Worm (Caenorhabditis elegans) whole organism, mixed stage, embryonic: ENCODE data around the gene T27A10.2.

Source experiments
- M03D4.4 ChIP-seq: sonication (generic microtip); optimal IDR thresholded peaks from 2 replicates; lab custom pipeline; 2017; ENCODE audit warnings: mild to moderate bottlenecking, missing genetic modification characterization, missing compliant biosample characterization
- bed-3 ChIP-seq: fragments of 200-800 bp; sonication (Bioruptor generic); optimal IDR thresholded peaks from 3 replicates; lab custom pipeline; 2018; ENCODE audit warnings: mild to moderate bottlenecking, missing genetic modification characterization, moderate library complexity, missing compliant biosample characterization
- blmp-1 ChIP-seq: fragments of 150-350 bp; optimal IDR thresholded peaks from 2 replicates; lab custom pipeline; 2014; ENCODE audit warnings: missing biosample characterization, missing genetic modification characterization
- ceh-39 ChIP-seq: fragments of 150-350 bp; optimal IDR thresholded peaks from 2 replicates; lab custom pipeline; 2014; ENCODE audit warnings: missing biosample characterization, missing genetic modification characterization
- ceh-43 ChIP-seq: fragments of 200-800 bp; sonication (Bioruptor generic); optimal IDR thresholded peaks from 2 replicates; lab custom pipeline; 2018; ENCODE audit warnings: mild to moderate bottlenecking, missing genetic modification characterization, moderate library complexity, missing compliant biosample characterization
- ceh-83 ChIP-seq: fragments of 200-800 bp; sonication (Bioruptor generic); optimal IDR thresholded peaks from 2 replicates; lab custom pipeline; 2018; ENCODE audit warnings: mild to moderate bottlenecking, missing genetic modification characterization, missing compliant biosample characterization
- ces-1 ChIP-seq: fragments of 150-350 bp; optimal IDR thresholded peaks from 2 replicates; lab custom pipeline; 2014; ENCODE audit warnings: missing biosample characterization, missing genetic modification reagents, missing genetic modification characterization
- cnd-1 ChIP-seq: fragments of 200-800 bp; sonication (Bioruptor generic); optimal IDR thresholded peaks from 2 replicates; lab custom pipeline; 2018; ENCODE audit warnings: mild to moderate bottlenecking, missing genetic modification characterization, missing compliant biosample characterization
- drap-1 ChIP-seq: fragments of 200-800 bp; sonication (Bioruptor generic); optimal IDR thresholded peaks from 3 replicates; lab custom pipeline; 2018; ENCODE audit warnings: mild to moderate bottlenecking, missing genetic modification characterization, missing compliant biosample characterization
- elt-1 ChIP-seq: sonication (generic microtip); optimal IDR thresholded peaks from 2 replicates; lab custom pipeline; 2017; ENCODE audit warnings: missing genetic modification characterization, mild to moderate bottlenecking, missing compliant biosample characterization, antibody characterized with exemption, moderate library complexity, borderline replicate concordance; ENCODE audit not compliant: insufficient read depth
- elt-3 ChIP-seq: fragments of 150-350 bp; optimal IDR thresholded peaks from 2 replicates; lab custom pipeline; 2014; ENCODE audit warnings: missing biosample characterization, missing genetic modification characterization
- flh-1 ChIP-seq: fragments of 200-800 bp; sonication (Bioruptor generic); optimal IDR thresholded peaks from 2 replicates; lab custom pipeline; 2018; ENCODE audit warnings: mild to moderate bottlenecking, missing genetic modification characterization, moderate library complexity, missing compliant biosample characterization
- hlh-1 ChIP-seq: fragments of 150-350 bp; optimal IDR thresholded peaks from 2 replicates; lab custom pipeline; 2014; ENCODE audit warnings: missing biosample characterization, missing genetic modification reagents, missing genetic modification characterization
- lin-13 ChIP-seq: fragments of 150-350 bp; optimal IDR thresholded peaks from 2 replicates; lab custom pipeline; 2014; ENCODE audit warnings: missing biosample characterization, missing genetic modification characterization
- lin-32 ChIP-seq: fragments of 200-800 bp; sonication (Bioruptor generic); optimal IDR thresholded peaks from 2 replicates; lab custom pipeline; 2018; ENCODE audit warnings: mild to moderate bottlenecking, missing genetic modification characterization, missing compliant biosample characterization
- lsy-2 ChIP-seq: fragments of 150-350 bp; optimal IDR thresholded peaks from 2 replicates; lab custom pipeline; 2014; ENCODE audit warnings: missing biosample characterization, missing genetic modification characterization
- mab-5 ChIP-seq: fragments of 150-350 bp; optimal IDR thresholded peaks from 2 replicates; lab custom pipeline; 2014; ENCODE audit warnings: missing biosample characterization, missing genetic modification characterization
- mep-1 ChIP-seq: fragments of 150-350 bp; optimal IDR thresholded peaks from 2 replicates; lab custom pipeline; 2017; ENCODE audit warnings: missing biosample characterization, missing genetic modification reagents, missing genetic modification characterization, inconsistent platforms
- mls-2 ChIP-seq: sonication (generic microtip); optimal IDR thresholded peaks from 2 replicates; lab custom pipeline; 2016; ENCODE audit warnings: mild to moderate bottlenecking, missing genetic modification characterization, moderate library complexity, missing compliant biosample characterization
- nhr-12 ChIP-seq: fragments of 150-350 bp; optimal IDR thresholded peaks from 2 replicates; lab custom pipeline; 2014; ENCODE audit warnings: missing biosample characterization, missing genetic modification characterization
- nhr-2 ChIP-seq: fragments of 150-350 bp; optimal IDR thresholded peaks from 2 replicates; lab custom pipeline; 2014; ENCODE audit warnings: missing biosample characterization, missing genetic modification characterization
- nhr-237 ChIP-seq: fragments of 150-350 bp; optimal IDR thresholded peaks from 2 replicates; lab custom pipeline; 2014; ENCODE audit warnings: missing biosample characterization, missing genetic modification characterization
- nhr-28 ChIP-seq: fragments of 150-350 bp; optimal IDR thresholded peaks from 2 replicates; lab custom pipeline; 2014; ENCODE audit warnings: missing biosample characterization, missing genetic modification characterization
- nhr-76 ChIP-seq: sonication (generic microtip); optimal IDR thresholded peaks from 2 replicates; lab custom pipeline; 2017; ENCODE audit warnings: missing biosample characterization, missing genetic modification characterization
- pha-4 ChIP-seq: fragments of 150-350 bp; optimal IDR thresholded peaks from 2 replicates; lab custom pipeline; 2018; ENCODE audit warnings: missing biosample characterization, missing genetic modification reagents, missing genetic modification characterization
- sem-2 ChIP-seq: fragments of 200-800 bp; sonication (Bioruptor generic); optimal IDR thresholded peaks from 2 replicates; lab custom pipeline; 2018; ENCODE audit warnings: mild to moderate bottlenecking, missing genetic modification characterization, missing compliant biosample characterization
- snpc-4 ChIP-seq: fragments of 150-350 bp; optimal IDR thresholded peaks from 2 replicates; lab custom pipeline; 2014; ENCODE audit warnings: missing biosample characterization, missing genetic modification characterization
- sptf-1 ChIP-seq: sonication (generic microtip); optimal IDR thresholded peaks from 2 replicates; lab custom pipeline; 2017; ENCODE audit warnings: mild to moderate bottlenecking, missing genetic modification characterization, moderate library complexity, missing compliant biosample characterization
- tbx-8 ChIP-seq: fragments of 200-800 bp; sonication (Bioruptor generic); optimal IDR thresholded peaks from 2 replicates; lab custom pipeline; 2018; ENCODE audit warnings: mild to moderate bottlenecking, missing genetic modification characterization, moderate library complexity, missing compliant biosample characterization
- unc-120 ChIP-seq: sonication (generic microtip); optimal IDR thresholded peaks from 2 replicates; lab custom pipeline; 2017; ENCODE audit warnings: missing genetic modification characterization, missing compliant biosample characterization; ENCODE audit not compliant: poor library complexity, severe bottlenecking
- unc-39 ChIP-seq: fragments of 150-350 bp; optimal IDR thresholded peaks from 2 replicates; lab custom pipeline; 2014; ENCODE audit warnings: missing biosample characterization, missing genetic modification characterization
- unc-62 ChIP-seq: fragments of 150-350 bp; optimal IDR thresholded peaks from 2 replicates; lab custom pipeline; 2014; ENCODE audit warnings: missing biosample characterization, missing genetic modification reagents, missing genetic modification characterization
- zip-8 ChIP-seq: fragments of 150-350 bp; optimal IDR thresholded peaks from 2 replicates; lab custom pipeline; 2014; ENCODE audit warnings: missing biosample characterization, missing genetic modification characterization
- ztf-11 ChIP-seq: fragments of 150-350 bp; optimal IDR thresholded peaks from 2 replicates; lab custom pipeline; 2014; ENCODE audit warnings: missing biosample characterization, missing genetic modification characterization

The T27A10.2 gene

ce11 chrX:3585625-3586024 is at the start of gene T27A10.2:
T27A10.2 (plus strand) TSS chrX:3585957.
- TF ChIP-seq sptf-1 (no peak), ceh-43 (GFP tag; lab: Kevin White, UChicago) (no peak), ces-1 (GFP tag; lab: Kevin White, UChicago) (peak; percentile 46), unc-39 (tag; lab: Kevin White, UChicago) (no peak), ztf-11 (tag; lab: Kevin White, UChicago) (no peak)

- TF ChIP-seq unc-62 (GFP tag; lab: Kevin White, UChicago) (peak; percentile 36), ztf-11 (tag; lab: Kevin White, UChicago) (no peak), mab-5 (no peak), ces-1 (GFP tag; lab: Kevin White, UChicago) (no peak), unc-120 (tag; lab: Kevin White, UChicago) (peak; percentile 38), mls-2 (tag; lab: Kevin White, UChicago) (no peak), hlh-1 (tag; lab: Kevin White, UChicago) (peak; percentile 79), M03D4.4 (no peak), sptf-1 (no peak), nhr-12 (tag; lab: Kevin White, UChicago) (no peak), unc-39 (tag; lab: Kevin White, UChicago) (no peak), nhr-2 (tag; lab: Kevin White, UChicago) (no peak), sem-2 (GFP tag; lab: Kevin White, UChicago) (no peak)
These were observed 49.2 kb upstream of the T27A10.2 start for ce11 chrX:3536302-3537251.

DNA sequence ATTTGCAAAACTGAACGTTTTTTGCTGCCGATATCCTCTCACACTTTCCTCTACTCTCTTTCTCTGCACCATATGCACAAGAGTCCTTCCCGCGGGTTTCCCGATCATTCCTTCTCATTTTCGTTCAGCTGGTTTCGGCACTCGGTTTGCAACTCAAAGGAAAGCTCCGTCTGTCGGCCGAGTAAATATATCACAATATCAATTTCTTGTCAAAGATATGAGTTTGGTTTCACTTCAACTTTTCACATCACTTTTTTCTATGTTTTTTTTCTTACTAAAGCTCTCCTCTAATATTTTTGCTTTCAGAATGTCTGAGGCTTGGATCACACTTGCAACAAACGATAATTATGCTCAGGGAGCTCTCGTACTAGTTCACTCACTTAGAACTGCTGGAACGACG is 48.4 kb upstream of the T27A10.2 start, which contains the start of gene gyg-1:
TSS of gene gyg-1 (plus strand) at position 301 of the 400 bp plus-strand sequence.
- no peak for TF ChIP-seq elt-3 (tag; lab: Kevin White, UChicago)
- no peak for TF ChIP-seq snpc-4 (tag; lab: Kevin White, UChicago)
- no peak for TF ChIP-seq drap-1
- TF ChIP-seq cnd-1 (tag; lab: Kevin White, UChicago): no peak
- no peak for TF ChIP-seq tbx-8 (GFP tag; lab: Kevin White, UChicago)
- no peak for TF ChIP-seq lin-13 (tag; lab: Kevin White, UChicago)
- no peak for TF ChIP-seq ztf-11 (tag; lab: Kevin White, UChicago)
- TF ChIP-seq ces-1 (GFP tag; lab: Kevin White, UChicago): no peak
- TF ChIP-seq unc-62 (GFP tag; lab: Kevin White, UChicago): no peak
- no peak for TF ChIP-seq ceh-43 (GFP tag; lab: Kevin White, UChicago)
- TF ChIP-seq blmp-1: no peak

- TF ChIP-seq snpc-4 (tag; lab: Kevin White, UChicago) (no peak), sem-2 (GFP tag; lab: Kevin White, UChicago) (no peak), nhr-237 (tag; lab: Kevin White, UChicago) (no peak), ces-1 (GFP tag; lab: Kevin White, UChicago) (no peak), cnd-1 (tag; lab: Kevin White, UChicago) (no peak), lsy-2 (no peak), elt-3 (tag; lab: Kevin White, UChicago) (no peak), ztf-11 (tag; lab: Kevin White, UChicago) (no peak), nhr-12 (tag; lab: Kevin White, UChicago) (no peak), pha-4 (tag; lab: Kevin White, UChicago) (no peak), ceh-39 (tag; lab: Kevin White, UChicago) (no peak), unc-39 (tag; lab: Kevin White, UChicago) (no peak), blmp-1 (no peak), unc-120 (tag; lab: Kevin White, UChicago) (no peak), zip-8 (no peak)
- TF ChIP-seq, all 35 proteins: peak for 0
These were observed 47.7 kb upstream of the T27A10.2 start for ce11 chrX:3538067-3538466.

ce11 chrX:3540861-3541260 is 44.9 kb upstream of the T27A10.2 start:
- TF ChIP-seq unc-62 (GFP tag; lab: Kevin White, UChicago): peak; percentile 55
- peak; percentile 31 for TF ChIP-seq pha-4 (tag; lab: Kevin White, UChicago)
- peak; percentile 51 for TF ChIP-seq hlh-1 (tag; lab: Kevin White, UChicago)
- no peak for TF ChIP-seq nhr-76 (tag; lab: Kevin White, UChicago)
- TF ChIP-seq tbx-8 (GFP tag; lab: Kevin White, UChicago): no peak
- no peak for TF ChIP-seq sem-2 (GFP tag; lab: Kevin White, UChicago)
- TF ChIP-seq drap-1: peak; percentile 17
- no peak for TF ChIP-seq bed-3 (GFP tag; lab: Kevin White, UChicago)
- TF ChIP-seq nhr-28: no peak
- TF ChIP-seq lsy-2: no peak
- no peak for TF ChIP-seq blmp-1
- no peak for TF ChIP-seq sptf-1
- TF ChIP-seq nhr-2 (tag; lab: Kevin White, UChicago): peak; percentile 82
- TF ChIP-seq elt-1 (tag; lab: Kevin White, UChicago): peak; percentile 13
- no peak for TF ChIP-seq ztf-11 (tag; lab: Kevin White, UChicago)
- TF ChIP-seq mep-1 (tag; lab: Kevin White, UChicago): peak; percentile 37
- no peak for TF ChIP-seq unc-39 (tag; lab: Kevin White, UChicago)
- TF ChIP-seq nhr-12 (tag; lab: Kevin White, UChicago): no peak
- peak; percentile 28 for TF ChIP-seq lin-13 (tag; lab: Kevin White, UChicago)
- peak; percentile 41 for TF ChIP-seq mls-2 (tag; lab: Kevin White, UChicago)
- no peak for TF ChIP-seq ceh-83 (GFP tag; lab: Kevin White, UChicago)
- no peak for TF ChIP-seq flh-1 (GFP tag; lab: Kevin White, UChicago)
- TF ChIP-seq lin-32 (GFP tag; lab: Kevin White, UChicago): no peak
- peak; percentile 73 for TF ChIP-seq unc-120 (tag; lab: Kevin White, UChicago)
- TF ChIP-seq cnd-1 (tag; lab: Kevin White, UChicago): peak; percentile 39
- TF ChIP-seq nhr-237 (tag; lab: Kevin White, UChicago): no peak
- TF ChIP-seq elt-3 (tag; lab: Kevin White, UChicago): no peak
- TF ChIP-seq M03D4.4: peak; percentile 24
- TF ChIP-seq snpc-4 (tag; lab: Kevin White, UChicago): no peak
